Worm (Caenorhabditis elegans) whole organism, L4/young adult: ENCODE data around the gene Y11D7A.19.

Source experiments
- W03F9.2 ChIP-seq: fragments of 150-350 bp; optimal IDR thresholded peaks from 2 replicates; lab custom pipeline; 2014; ENCODE audit warnings: missing biosample characterization, missing genetic modification characterization
- him-1 ChIP-seq: sonication (generic microtip); optimal IDR thresholded peaks from 2 replicates; lab custom pipeline; 2016; ENCODE audit warnings: missing genotype, missing genetic modification reagents, missing genetic modification characterization, missing compliant biosample characterization

DNA sequence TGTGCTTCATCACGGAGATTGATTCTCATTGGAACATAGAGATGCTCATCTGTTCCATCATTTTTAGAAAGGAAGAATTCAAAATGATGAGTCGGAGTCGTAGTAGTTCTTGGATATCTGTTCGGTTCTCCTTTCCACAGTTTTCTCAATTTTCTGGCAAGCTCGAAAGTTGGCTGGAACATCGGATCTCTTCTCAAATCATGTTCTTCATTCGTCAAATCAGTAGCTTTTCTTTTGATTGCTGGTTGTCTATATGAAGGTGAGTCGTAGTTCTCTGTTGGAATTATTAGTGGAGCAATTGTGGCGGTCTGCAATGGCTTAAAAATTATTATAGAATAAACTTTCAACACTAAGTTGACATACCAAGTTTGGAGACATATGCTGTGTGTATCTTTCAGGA is 4.1 kb downstream of the Y11D7A.19 start:
- no peak for TF ChIP-seq W03F9.2 (tag; lab: Kevin White, UChicago)
- TF ChIP-seq him-1 (tag; lab: Kevin White, UChicago) = no peak
